Worm (Caenorhabditis elegans) whole organism, L1 larva: ENCODE measurements around the gene spat-1.

Experiments
- C34B4.2 ChIP-seq: sonication (generic microtip); optimal IDR thresholded peaks from 2 replicates; lab custom pipeline; 2017; ENCODE audit warnings: mild to moderate bottlenecking, missing genetic modification characterization, missing compliant biosample characterization
- aha-1 ChIP-seq: fragments of 150-350 bp; optimal IDR thresholded peaks from 2 replicates; lab custom pipeline; 2014; ENCODE audit warnings: missing biosample characterization, missing genetic modification characterization
- blmp-1 ChIP-seq: fragments of 150-350 bp; optimal IDR thresholded peaks from 2 replicates; lab custom pipeline; 2014; ENCODE audit warnings: missing biosample characterization, missing genetic modification characterization
- ceh-90 ChIP-seq: sonication (generic microtip); optimal IDR thresholded peaks from 2 replicates; lab custom pipeline; 2016; ENCODE audit warnings: missing genetic modification characterization, missing compliant biosample characterization
- ces-1 ChIP-seq: fragments of 150-350 bp; optimal IDR thresholded peaks from 2 replicates; lab custom pipeline; 2014; ENCODE audit warnings: missing biosample characterization, missing genetic modification reagents, missing genetic modification characterization
- dsc-1 ChIP-seq: sonication (generic microtip); optimal IDR thresholded peaks from 2 replicates; lab custom pipeline; 2016; ENCODE audit warnings: mild to moderate bottlenecking, missing genetic modification characterization, missing compliant biosample characterization
- efl-1 ChIP-seq, 4 experiments: fragments of 150-350 bp; optimal IDR thresholded peaks in 3 of 4; peaks in 1 of 4; 1 replicate in 1 of 4; 2 replicates in 3 of 4; lab custom pipeline; 2014; ENCODE audit warnings: missing biosample characterization in 2 of 4, missing genetic modification characterization in 2 of 4, missing genetic modification reagents in 2 of 4
- egl-13 ChIP-seq: sonication (generic microtip); optimal IDR thresholded peaks from 2 replicates; lab custom pipeline; 2016; ENCODE audit warnings: missing genotype, missing genetic modification reagents, missing genetic modification characterization, missing compliant biosample characterization
- elt-2 ChIP-seq: sonication (generic microtip); optimal IDR thresholded peaks from 2 replicates; lab custom pipeline; 2016; ENCODE audit warnings: missing genetic modification characterization, mild to moderate bottlenecking, inconsistent platforms, missing compliant biosample characterization, missing genetic modification reagents
- elt-3 ChIP-seq, 6 experiments: fragments of 150-350 bp in 1 of 6; sonication (generic microtip); optimal IDR thresholded peaks; 2 replicates each; lab custom pipeline; 2017 to 2018; ENCODE audit warnings: missing biosample characterization in 6 of 6, missing genetic modification characterization in 6 of 6, inconsistent platforms in 1 of 6
- fkh-10 ChIP-seq: sonication (generic microtip); optimal IDR thresholded peaks from 2 replicates; lab custom pipeline; 2017; ENCODE audit warnings: missing biosample characterization, missing genetic modification reagents, missing genetic modification characterization
- fos-1 ChIP-seq: fragments of 150-350 bp; optimal IDR thresholded peaks from 2 replicates; lab custom pipeline; 2014; ENCODE audit warnings: missing biosample characterization, missing genetic modification characterization
- grh-1 ChIP-seq: fragments of 200-800 bp; sonication (Bioruptor generic); IDR thresholded peaks from 2 replicates; pipeline ENCODE4 v1.3.6; 2022; ENCODE audit warnings: missing genetic modification reagents, missing genetic modification characterization, missing compliant biosample characterization
- hlh-17 ChIP-seq: fragments of 200-800 bp; sonication (Bioruptor generic); optimal IDR thresholded peaks from 2 replicates; lab custom pipeline; 2018; ENCODE audit warnings: missing genetic modification characterization, mild to moderate bottlenecking, missing compliant biosample characterization, moderate library complexity, borderline replicate concordance
- isw-1 ChIP-seq: fragments of 200-800 bp; sonication (Bioruptor generic); IDR thresholded peaks from 2 replicates; pipeline ENCODE4 v1.3.6; 2022; ENCODE audit warnings: missing genetic modification characterization, missing compliant biosample characterization
- jun-1 ChIP-seq: fragments of 150-350 bp; optimal IDR thresholded peaks from 2 replicates; lab custom pipeline; 2014; ENCODE audit warnings: missing biosample characterization, missing genetic modification reagents, missing genetic modification characterization
- lin-13 ChIP-seq: fragments of 150-350 bp; optimal IDR thresholded peaks from 2 replicates; lab custom pipeline; 2014; ENCODE audit warnings: missing biosample characterization, missing genetic modification reagents, missing genetic modification characterization
- lin-35 ChIP-seq, 2 experiments: fragments of 150-350 bp; optimal IDR thresholded peaks; 2 replicates each; lab custom pipeline; 2014; ENCODE audit warnings: missing biosample characterization in 2 of 2, missing genetic modification characterization in 2 of 2, missing genetic modification reagents in 2 of 2
- mdl-1 ChIP-seq, 2 experiments: fragments of 150-350 bp; optimal IDR thresholded peaks; 2 replicates each; lab custom pipeline; 2014 to 2017; ENCODE audit warnings: missing biosample characterization in 2 of 2, missing genetic modification characterization in 2 of 2, inconsistent platforms in 1 of 2
- mef-2 ChIP-seq: fragments of 150-350 bp; optimal IDR thresholded peaks from 2 replicates; lab custom pipeline; 2014; ENCODE audit warnings: missing biosample characterization, missing genetic modification characterization
- mep-1 ChIP-seq: fragments of 150-350 bp; optimal IDR thresholded peaks from 2 replicates; lab custom pipeline; 2014; ENCODE audit warnings: missing biosample characterization, missing genetic modification characterization
- nhr-11 ChIP-seq: fragments of 150-350 bp; optimal IDR thresholded peaks from 2 replicates; lab custom pipeline; 2014; ENCODE audit warnings: missing biosample characterization, missing genetic modification characterization
- nhr-20 ChIP-seq: sonication (generic microtip); optimal IDR thresholded peaks from 2 replicates; lab custom pipeline; 2016; ENCODE audit warnings: mild to moderate bottlenecking, missing genetic modification characterization, missing compliant biosample characterization
- nhr-237 ChIP-seq: fragments of 150-350 bp; optimal IDR thresholded peaks from 2 replicates; lab custom pipeline; 2014; ENCODE audit warnings: missing biosample characterization, missing genetic modification characterization
- nhr-85 ChIP-seq: sonication (generic microtip); peaks from one replicate; lab custom pipeline; 2016; ENCODE audit warnings: missing genetic modification characterization, inconsistent platforms, missing compliant biosample characterization
- rnt-1 ChIP-seq: sonication (generic microtip); optimal IDR thresholded peaks from 2 replicates; lab custom pipeline; 2016; ENCODE audit warnings: mild to moderate bottlenecking, missing genetic modification characterization, moderate library complexity, missing compliant biosample characterization
- skn-1 ChIP-seq: fragments of 150-350 bp; optimal IDR thresholded peaks from 2 replicates; lab custom pipeline; 2014; ENCODE audit warnings: missing biosample characterization, missing genetic modification characterization
- snu-23 ChIP-seq: sonication (generic microtip); optimal IDR thresholded peaks from 2 replicates; lab custom pipeline; 2016; ENCODE audit warnings: missing genetic modification characterization, missing compliant biosample characterization
- sptf-1 ChIP-seq: fragments of 150-350 bp; optimal IDR thresholded peaks from 2 replicates; lab custom pipeline; 2014; ENCODE audit warnings: missing biosample characterization, missing genetic modification characterization
- sup-37 ChIP-seq: fragments of 200-800 bp; sonication (Bioruptor generic); optimal IDR thresholded peaks from 2 replicates; lab custom pipeline; 2018; ENCODE audit warnings: mild to moderate bottlenecking, missing genetic modification characterization, missing compliant biosample characterization
- unc-30 ChIP-seq: sonication (generic microtip); optimal IDR thresholded peaks from 2 replicates; lab custom pipeline; 2017; ENCODE audit warnings: missing biosample characterization, missing genetic modification characterization
- xbp-1 ChIP-seq: sonication (generic microtip); optimal IDR thresholded peaks from 2 replicates; lab custom pipeline; 2016; ENCODE audit warnings: missing genetic modification characterization, missing compliant biosample characterization
- ztf-11 ChIP-seq, 2 experiments: sonication (generic microtip); optimal IDR thresholded peaks; 2 replicates each; lab custom pipeline; 2016 to 2017; ENCODE audit warnings: missing genetic modification characterization in 2 of 2, missing biosample characterization in 1 of 2, missing compliant biosample characterization in 1 of 2

The spat-1 gene

DNA sequence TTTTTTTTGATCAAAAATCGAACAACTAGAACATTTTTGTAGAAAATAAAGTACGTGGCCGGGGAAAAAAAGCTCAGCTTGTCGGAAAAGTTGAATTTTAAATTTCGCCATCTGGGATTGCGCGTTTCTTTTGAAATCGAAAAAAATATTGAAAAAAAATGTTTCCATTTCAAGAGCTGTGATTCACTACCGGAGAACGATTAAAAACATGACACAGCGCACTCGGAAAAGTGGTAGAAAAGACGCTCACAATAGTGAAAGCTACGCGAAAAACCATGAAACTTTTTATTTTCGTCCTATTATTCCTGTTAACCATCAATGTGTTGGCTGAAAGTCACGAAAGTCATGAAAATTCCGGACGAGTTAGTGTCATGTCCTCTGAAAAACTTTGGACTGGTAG, 9.2 kb downstream of the spat-1 start, which contains the start of the genes clec-147 and C04H5.7:
Gene clec-147, minus strand, starts transcription at position 101 of the 400 bp plus-strand sequence.
Gene C04H5.7, plus strand, starts transcription at position 219 of the 400 bp plus-strand sequence.
- no peak for TF ChIP-seq grh-1 (GFP tag; lab: Robert Waterston, UW)
- no peak for TF ChIP-seq efl-1 (optimal IDR thresholded peaks at IDR 0.05; lab: Kevin White, UChicago)
- TF ChIP-seq efl-1 (GFP tag; optimal IDR thresholded peaks at IDR 0.05 in 1 of 2; lab: Kevin White, UChicago), result peak in 1 of 2 experiments; percentile 51
- TF ChIP-seq, all 84 proteins: peak for 1

- peak; percentile 12 for TF ChIP-seq elt-2 (tag; lab: Kevin White, UChicago)
- no peak for TF ChIP-seq rnt-1 (tag; lab: Kevin White, UChicago)
These were observed 12.0 kb downstream of the spat-1 start for ce11 chrII:14540551-14540950.

DNA sequence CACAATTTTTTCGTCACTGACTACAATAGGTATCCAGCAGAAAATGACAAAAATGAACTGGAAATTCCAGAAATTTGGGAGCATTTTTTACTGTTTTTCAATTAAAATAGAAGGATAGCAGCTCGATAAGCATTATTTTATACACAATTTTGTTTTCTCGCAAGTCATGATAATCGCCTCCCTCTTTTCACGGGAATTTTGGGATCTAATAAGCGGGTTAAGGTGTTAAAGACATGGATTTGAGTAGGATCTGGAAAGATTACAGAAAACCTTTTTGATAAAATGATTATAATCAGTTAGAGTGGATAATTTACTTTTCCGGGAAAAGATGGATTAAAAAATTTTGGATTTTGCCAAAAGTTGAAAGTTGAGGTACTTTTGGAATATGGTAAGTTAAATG, 20.1 kb downstream of the spat-1 start, which contains the start of gene gcy-29:
Gene gcy-29, minus strand, starts transcription at position 101 of the 400 bp plus-strand sequence.
- TF ChIP-seq fos-1 (tag; lab: Kevin White, UChicago), result no peak
- TF ChIP-seq ztf-11 (tag; optimal IDR thresholded peaks at IDR 0.05; lab: Kevin White, UChicago), result no peak
- TF ChIP-seq blmp-1 (tag; lab: Kevin White, UChicago), result no peak
- no peak for TF ChIP-seq sup-37 (GFP tag; lab: Kevin White, UChicago)
- no peak for TF ChIP-seq ceh-90
- no peak for TF ChIP-seq sptf-1
- TF ChIP-seq egl-13 (tag; lab: Kevin White, UChicago), result peak; percentile 28
- TF ChIP-seq nhr-85, result no peak
- TF ChIP-seq jun-1 (tag; lab: Kevin White, UChicago), result no peak
- TF ChIP-seq dsc-1 (tag; lab: Kevin White, UChicago), result peak; percentile 81
- no peak for TF ChIP-seq aha-1 (tag; lab: Kevin White, UChicago)
- TF ChIP-seq nhr-11 (tag; lab: Kevin White, UChicago), result no peak
- TF ChIP-seq isw-1 (GFP tag; lab: Robert Waterston, UW), result no peak
- TF ChIP-seq lin-35 (GFP tag; optimal IDR thresholded peaks at IDR 0.05; lab: Kevin White, UChicago), result no peak
- TF ChIP-seq lin-13 (GFP tag; lab: Kevin White, UChicago), result no peak
- TF ChIP-seq nhr-20 (tag; lab: Kevin White, UChicago), result no peak

- TF ChIP-seq sup-37 (GFP tag; lab: Kevin White, UChicago) (no peak), sptf-1 (no peak), skn-1 (tag; lab: Kevin White, UChicago) (no peak), snu-23 (GFP tag; lab: Kevin White, UChicago) (no peak), ces-1 (no peak), C34B4.2 (no peak), mep-1 (tag; lab: Kevin White, UChicago) (no peak), hlh-17 (GFP tag; lab: Kevin White, UChicago) (no peak), xbp-1 (tag; lab: Kevin White, UChicago) (no peak), unc-30 (tag; lab: Kevin White, UChicago) (no peak), nhr-237 (tag; lab: Kevin White, UChicago) (no peak), mef-2 (tag; lab: Kevin White, UChicago) (no peak)
These were observed 22.1 kb downstream of the spat-1 start, which contains the start of gene nlp-41 for ce11 chrII:14550613-14551012. TSS of gene nlp-41 (plus strand) at chrII:14550913.

- TF ChIP-seq fkh-10 (GFP tag; lab: Kevin White, UChicago) (peak; percentile 55), mdl-1 (tag; optimal IDR thresholded peaks at IDR 0.05; lab: Kevin White, UChicago) (no peak), nhr-20 (tag; lab: Kevin White, UChicago) (no peak), elt-3 (tag; optimal IDR thresholded peaks at IDR 0.05; lab: Kevin White, UChicago) (no peak)
These were observed 26.5 kb downstream of the spat-1 start for ce11 chrII:14555019-14555418.
